Fruit fly (Drosophila melanogaster): Measurements from ENCODE around the gene Tdh.

Tdh gene

dm6 chr3L:20517897-20518804 is 51.4 kb downstream of the Tdh start (continued):
- TF ChIP-seq Xbp1 (GFP tag; optimal IDR thresholded peaks at IDR 0.05) (peak; percentile 25), CG11247 (GFP tag; IDR thresholded peaks at IDR 0.05) (no peak), YL-1 (GFP tag; optimal IDR thresholded peaks at IDR 0.05) (no peak), her (GFP tag; optimal IDR thresholded peaks at IDR 0.05) (no peak), vfl (GFP tag; optimal IDR thresholded peaks at IDR 0.05) (no peak), Ada2b (GFP tag; IDR thresholded peaks at IDR 0.05) (peak; percentile 46; the same call in 1 of the 2 replicates), slbo (GFP tag; IDR thresholded peaks at IDR 0.05) (peak; percentile 52; the same call in 1 of the 2 replicates), GATAe (GFP tag; conservative IDR thresholded peaks at IDR 0.05) (no peak), CG16779 (GFP tag; IDR thresholded peaks at IDR 0.05) (no peak)

dm6 chr3L:20518805-20519503 is 52.2 kb downstream of the Tdh start, which contains the start of gene BNIP3:
TSS of gene BNIP3 (minus strand) at chr3L:20519393.
- TF ChIP-seq CG10147 (GFP tag; optimal IDR thresholded peaks at IDR 0.05) (peak; percentile 51), chn (GFP tag; optimal IDR thresholded peaks at IDR 0.05) (no peak), HHEX (GFP tag; optimal IDR thresholded peaks at IDR 0.05) (no peak), gt (GFP tag; IDR thresholded peaks at IDR 0.05) (no peak), eve (GFP tag; optimal IDR thresholded peaks at IDR 0.05) (peak in 1 of 2 experiments; percentile 68), caup (GFP tag; optimal IDR thresholded peaks at IDR 0.05; ENCODE audit: severe bottlenecking) (no peak), hkb (optimal IDR thresholded peaks at IDR 0.05) (peak; percentile 34), hkb (GFP tag; IDR thresholded peaks at IDR 0.05) (no peak), mirr (GFP tag; optimal IDR thresholded peaks at IDR 0.05) (peak; percentile 22), sob (GFP tag; IDR thresholded peaks at IDR 0.05) (0 out of 2 replicates have a peak, but pooled peaks have one; percentile 13), Camta (GFP tag; optimal IDR thresholded peaks at IDR 0.05) (no peak), Sin3A (optimal IDR thresholded peaks at IDR 0.05) (no peak), CG3163 (GFP tag; optimal IDR thresholded peaks at IDR 0.05) (no peak), slou (GFP tag; optimal IDR thresholded peaks at IDR 0.05) (no peak), Ets97D (GFP tag; optimal IDR thresholded peaks at IDR 0.05) (no peak), CG6175 (GFP tag; IDR thresholded peaks at IDR 0.05) (no peak), Sry-β (GFP tag; optimal IDR thresholded peaks at IDR 0.05) (peak; percentile 42), run (tag; optimal IDR thresholded peaks at IDR 0.05) (no peak), twi (tag; optimal IDR thresholded peaks at IDR 0.05) (no peak), CG34376 (GFP tag; optimal IDR thresholded peaks at IDR 0.05) (peak; percentile 59), Adf1 (GFP tag; IDR thresholded peaks at IDR 0.05) (no peak), CG11504 (tag; optimal IDR thresholded peaks at IDR 0.05) (peak; percentile 46), cad (GFP tag; optimal IDR thresholded peaks at IDR 0.05) (no peak), phol (tag; optimal IDR thresholded peaks at IDR 0.05) (peak; percentile 22), zf30C (GFP tag; optimal IDR thresholded peaks at IDR 0.05) (no peak), org-1 (GFP tag; optimal IDR thresholded peaks at IDR 0.05) (no peak), gsb-n (tag; optimal IDR thresholded peaks at IDR 0.05) (no peak), NfI (GFP tag; optimal IDR thresholded peaks at IDR 0.05) (no peak), CG18599 (GFP tag; optimal IDR thresholded peaks at IDR 0.05) (peak; percentile 17), Fer3 (tag; optimal IDR thresholded peaks at IDR 0.05) (no peak), pros (GFP tag; optimal IDR thresholded peaks at IDR 0.05) (no peak), danr (GFP tag; IDR thresholded peaks at IDR 0.05) (no peak), dmrt99B (tag; optimal IDR thresholded peaks at IDR 0.05) (peak; percentile 13), ind (GFP tag; optimal IDR thresholded peaks at IDR 0.05) (no peak), CG4854 (GFP tag; optimal IDR thresholded peaks at IDR 0.05) (no peak), Ets65A (GFP tag) (no peak), CG6254 (GFP tag; optimal IDR thresholded peaks at IDR 0.05) (no peak), Poxn (GFP tag; IDR thresholded peaks at IDR 0.05) (no peak), wdn (GFP tag; IDR thresholded peaks at IDR 0.05) (no peak)
